Worm (Caenorhabditis elegans) whole organism, midembryonic: ENCODE results near the gene D1005.2.

Experiments used
- flt-1 ChIP-seq: fragments of 200-800 bp; sonication (Bioruptor generic); IDR thresholded peaks from 2 replicates; pipeline ENCODE4 v1.3.6; 2022; ENCODE audit warnings: missing genetic modification characterization, missing compliant biosample characterization
- ref-1 ChIP-seq: fragments of 200-800 bp; sonication (Bioruptor generic); conservative IDR thresholded peaks from 2 replicates; pipeline ENCODE4 v1.3.6; 2022; ENCODE audit warnings: missing genetic modification reagents, missing genetic modification characterization, missing compliant biosample characterization

DNA sequence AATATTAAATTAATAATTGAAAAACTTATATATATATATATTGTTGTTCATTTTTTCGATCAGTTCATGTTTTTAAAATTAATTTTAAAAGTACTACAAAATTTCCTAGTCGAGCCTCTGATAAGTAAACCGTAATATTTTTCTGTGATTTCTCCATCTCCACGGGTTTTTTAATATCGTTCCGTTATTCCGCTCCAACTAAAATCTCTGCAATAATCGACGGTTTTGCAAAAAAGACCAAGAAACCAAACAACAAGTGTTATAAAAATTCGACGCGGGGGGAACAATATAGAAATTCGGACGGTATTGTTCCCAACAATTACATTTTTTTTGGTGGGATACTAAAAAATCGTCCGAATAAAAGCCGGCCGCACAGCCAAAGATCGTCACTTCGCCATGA lies 43.7 kb downstream of the D1005.2 start, which contains the start of gene F09E10.1:
- TF ChIP-seq flt-1 (GFP tag; lab: Robert Waterston, UW) (no peak), ref-1 (no peak)
